Worm (Caenorhabditis elegans): ENCODE results near the gene acs-3.

DNA sequence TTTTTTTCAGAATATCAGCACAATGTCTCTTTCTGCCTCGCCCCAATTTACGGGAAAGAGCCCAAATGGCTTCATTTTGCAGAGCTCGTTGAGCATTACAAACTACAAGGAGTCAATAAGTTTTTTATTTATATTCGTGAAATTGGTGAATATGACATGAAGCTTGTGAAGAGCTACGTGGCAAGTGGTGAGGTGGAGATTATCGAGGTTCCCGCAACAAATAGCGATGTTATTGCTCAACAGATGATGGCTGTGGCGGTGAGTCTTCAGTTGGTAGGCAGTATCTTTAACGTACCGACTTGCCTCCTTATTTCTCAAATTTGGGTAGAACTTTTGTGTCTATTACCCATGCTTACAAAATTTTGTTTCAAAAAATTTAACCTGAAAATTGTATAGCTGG lies 40.9 kb upstream of the acs-3 start:
- TF ChIP-seq ceh-82 (tag; optimal IDR thresholded peaks at IDR 0.05) (no peak), ama-1 (optimal IDR thresholded peaks at IDR 0.05) (no peak), aly-2 (tag; optimal IDR thresholded peaks at IDR 0.05) (no peak), R02D3.7 (tag; optimal IDR thresholded peaks at IDR 0.05) (no peak), hmg-11 (tag; optimal IDR thresholded peaks at IDR 0.05) (no peak), skn-1 (tag; optimal IDR thresholded peaks at IDR 0.05) (no peak), unc-62 (GFP tag; optimal IDR thresholded peaks at IDR 0.05) (no peak), pqm-1 (tag; optimal IDR thresholded peaks at IDR 0.05) (no peak), pha-4 (tag; optimal IDR thresholded peaks at IDR 0.05) (no peak)

Data from whole organism, L3 larva.